Worm (Caenorhabditis elegans) whole organism, L1 larva: ENCODE data around the gene T28A11.20.
A peak's percentile ranks its signal among the peaks of the same experiment; 100 is the strongest.

Source experiments
- C16A3.4 ChIP-seq: fragments of 150-350 bp; optimal IDR thresholded peaks from 2 replicates; lab custom pipeline; 2014; ENCODE audit warnings: missing biosample characterization, missing genetic modification characterization
- Y116A8C.19 ChIP-seq: sonication (generic microtip); optimal IDR thresholded peaks from 2 replicates; lab custom pipeline; 2016; ENCODE audit warnings: missing compliant biosample characterization, missing genetic modification characterization, borderline replicate concordance
- alr-1 ChIP-seq: fragments of 200-800 bp; sonication (Bioruptor generic); optimal IDR thresholded peaks from 2 replicates; lab custom pipeline; 2018; ENCODE audit warnings: borderline replicate concordance, mild to moderate bottlenecking, missing genetic modification characterization, missing compliant biosample characterization
- aly-2 ChIP-seq: fragments of 150-350 bp; optimal IDR thresholded peaks from 2 replicates; lab custom pipeline; 2014; ENCODE audit warnings: missing biosample characterization, missing genetic modification characterization
- ama-1 ChIP-seq: fragments of 150-350 bp; optimal IDR thresholded peaks from 2 replicates; lab custom pipeline; 2014
- ceh-63 ChIP-seq: fragments of 200-800 bp; sonication (Bioruptor generic); optimal IDR thresholded peaks from 2 replicates; lab custom pipeline; 2018; ENCODE audit warnings: mild to moderate bottlenecking, missing genetic modification characterization, missing compliant biosample characterization
- dsc-1 ChIP-seq: sonication (generic microtip); optimal IDR thresholded peaks from 2 replicates; lab custom pipeline; 2016; ENCODE audit warnings: mild to moderate bottlenecking, missing genetic modification characterization, missing compliant biosample characterization
- efl-1 ChIP-seq, 4 experiments: fragments of 150-350 bp; optimal IDR thresholded peaks in 3 of 4; peaks in 1 of 4; 1 replicate in 1 of 4; 2 replicates in 3 of 4; lab custom pipeline; 2014; ENCODE audit warnings: missing biosample characterization in 2 of 4, missing genetic modification characterization in 2 of 4, missing genetic modification reagents in 2 of 4
- efl-3 ChIP-seq: fragments of 200-800 bp; sonication (Bioruptor generic); optimal IDR thresholded peaks from 2 replicates; lab custom pipeline; 2018; ENCODE audit warnings: mild to moderate bottlenecking, missing genetic modification characterization, missing compliant biosample characterization
- fkh-4 ChIP-seq: sonication (generic microtip); optimal IDR thresholded peaks from 2 replicates; lab custom pipeline; 2016; ENCODE audit warnings: missing compliant biosample characterization, missing genetic modification characterization, borderline replicate concordance
- fkh-8 ChIP-seq: sonication (generic microtip); optimal IDR thresholded peaks from 2 replicates; lab custom pipeline; 2016; ENCODE audit warnings: mild to moderate bottlenecking, missing genetic modification characterization, missing compliant biosample characterization
- fos-1 ChIP-seq: fragments of 150-350 bp; optimal IDR thresholded peaks from 2 replicates; lab custom pipeline; 2014; ENCODE audit warnings: missing biosample characterization, missing genetic modification characterization
- hlh-4 ChIP-seq: sonication (generic microtip); optimal IDR thresholded peaks from 2 replicates; lab custom pipeline; 2016; ENCODE audit warnings: mild to moderate bottlenecking, missing genetic modification characterization, missing compliant biosample characterization
- irx-1 ChIP-seq: sonication (generic microtip); optimal IDR thresholded peaks from 2 replicates; lab custom pipeline; 2016; ENCODE audit warnings: missing genetic modification characterization, missing compliant biosample characterization
- jun-1 ChIP-seq: fragments of 150-350 bp; optimal IDR thresholded peaks from 2 replicates; lab custom pipeline; 2014; ENCODE audit warnings: missing biosample characterization, missing genetic modification reagents, missing genetic modification characterization
- lin-13 ChIP-seq: fragments of 150-350 bp; optimal IDR thresholded peaks from 2 replicates; lab custom pipeline; 2014; ENCODE audit warnings: missing biosample characterization, missing genetic modification reagents, missing genetic modification characterization
- lin-14 ChIP-seq: fragments of 200-800 bp; sonication (Bioruptor generic); optimal IDR thresholded peaks from 2 replicates; lab custom pipeline; 2018; ENCODE audit warnings: mild to moderate bottlenecking, missing genetic modification characterization, moderate library complexity, missing compliant biosample characterization
- lin-39 ChIP-seq: fragments of 150-350 bp; optimal IDR thresholded peaks from 2 replicates; lab custom pipeline; 2014; ENCODE audit warnings: missing biosample characterization, missing genetic modification reagents, missing genetic modification characterization
- lir-3 ChIP-seq: sonication (generic microtip); optimal IDR thresholded peaks from 2 replicates; lab custom pipeline; 2016; ENCODE audit warnings: mild to moderate bottlenecking, missing genetic modification characterization, moderate library complexity, missing compliant biosample characterization; ENCODE audit not compliant: poor library complexity
- mab-9 ChIP-seq: fragments of 200-800 bp; sonication (Bioruptor generic); IDR thresholded peaks from 2 replicates; pipeline ENCODE4 v1.3.6; 2022; ENCODE audit warnings: missing genetic modification reagents, missing genetic modification characterization, missing compliant biosample characterization
- mdl-1 ChIP-seq, 2 experiments: fragments of 150-350 bp; optimal IDR thresholded peaks; 2 replicates each; lab custom pipeline; 2014 to 2017; ENCODE audit warnings: missing biosample characterization in 2 of 2, missing genetic modification characterization in 2 of 2, inconsistent platforms in 1 of 2
- mef-2 ChIP-seq: fragments of 150-350 bp; optimal IDR thresholded peaks from 2 replicates; lab custom pipeline; 2014; ENCODE audit warnings: missing biosample characterization, missing genetic modification characterization
- nhr-19 ChIP-seq: fragments of 200-800 bp; sonication (Bioruptor generic); conservative IDR thresholded peaks from 2 replicates; pipeline ENCODE4 v1.3.6; 2022; ENCODE audit warnings: missing genetic modification characterization, missing compliant biosample characterization
- nhr-20 ChIP-seq: sonication (generic microtip); optimal IDR thresholded peaks from 2 replicates; lab custom pipeline; 2016; ENCODE audit warnings: mild to moderate bottlenecking, missing genetic modification characterization, missing compliant biosample characterization
- nhr-47 ChIP-seq: sonication (generic microtip); optimal IDR thresholded peaks from 2 replicates; lab custom pipeline; 2016; ENCODE audit warnings: mild to moderate bottlenecking, missing genetic modification characterization, moderate library complexity, missing compliant biosample characterization
- nhr-76 ChIP-seq: sonication (generic microtip); optimal IDR thresholded peaks from 2 replicates; lab custom pipeline; 2017; ENCODE audit warnings: missing biosample characterization, missing genetic modification characterization
- nhr-77 ChIP-seq: fragments of 150-350 bp; optimal IDR thresholded peaks from 2 replicates; lab custom pipeline; 2014; ENCODE audit warnings: missing biosample characterization, missing genetic modification characterization
- pax-3 ChIP-seq: fragments of 200-800 bp; sonication (Bioruptor generic); optimal IDR thresholded peaks from 2 replicates; lab custom pipeline; 2018; ENCODE audit warnings: mild to moderate bottlenecking, missing genetic modification characterization, moderate library complexity, missing compliant biosample characterization
- rnt-1 ChIP-seq: sonication (generic microtip); optimal IDR thresholded peaks from 2 replicates; lab custom pipeline; 2016; ENCODE audit warnings: mild to moderate bottlenecking, missing genetic modification characterization, moderate library complexity, missing compliant biosample characterization
- snpc-4 ChIP-seq: fragments of 150-350 bp; optimal IDR thresholded peaks from 2 replicates; lab custom pipeline; 2014; ENCODE audit warnings: missing biosample characterization, missing genetic modification characterization
- sox-4 ChIP-seq: sonication (generic microtip); optimal IDR thresholded peaks from 2 replicates; lab custom pipeline; 2016; ENCODE audit warnings: missing genetic modification characterization, missing compliant biosample characterization
- swsn-7 ChIP-seq: sonication (generic microtip); optimal IDR thresholded peaks from 2 replicates; lab custom pipeline; 2016; ENCODE audit warnings: missing genetic modification characterization, missing compliant biosample characterization
- tlp-1 ChIP-seq: fragments of 150-350 bp; optimal IDR thresholded peaks from 2 replicates; lab custom pipeline; 2014; ENCODE audit warnings: missing biosample characterization, missing genetic modification characterization
- unc-130 ChIP-seq: fragments of 150-350 bp; optimal IDR thresholded peaks from 2 replicates; lab custom pipeline; 2017; ENCODE audit warnings: missing biosample characterization, missing genetic modification characterization, inconsistent platforms
- unc-30 ChIP-seq: sonication (generic microtip); optimal IDR thresholded peaks from 2 replicates; lab custom pipeline; 2017; ENCODE audit warnings: missing biosample characterization, missing genetic modification characterization
- unc-62 ChIP-seq: fragments of 150-350 bp; optimal IDR thresholded peaks from 2 replicates; lab custom pipeline; 2014; ENCODE audit warnings: missing biosample characterization, missing genetic modification reagents, missing genetic modification characterization
- unc-86 ChIP-seq: sonication (generic microtip); optimal IDR thresholded peaks from 2 replicates; lab custom pipeline; 2016; ENCODE audit warnings: missing genetic modification characterization, missing compliant biosample characterization
- unc-98 ChIP-seq: fragments of 200-800 bp; sonication (Bioruptor generic); IDR thresholded peaks from 2 replicates; pipeline ENCODE4 v1.3.6; 2022; ENCODE audit warnings: missing genetic modification characterization, missing compliant biosample characterization
- vab-15 ChIP-seq: sonication (generic microtip); optimal IDR thresholded peaks from 2 replicates; lab custom pipeline; 2017; ENCODE audit warnings: missing genotype, mild to moderate bottlenecking, missing genetic modification characterization, missing compliant biosample characterization
- zag-1 ChIP-seq: fragments of 150-350 bp; optimal IDR thresholded peaks from 2 replicates; lab custom pipeline; 2014; ENCODE audit warnings: missing biosample characterization, missing genetic modification characterization

The T28A11.20 gene

ce11 chrV:3267950-3268349 lies 5.1 kb downstream of the T28A11.20 start, which contains the start of gene T28A11.18:
T28A11.18 (minus strand) TSS chrV:3268050.
- no peak for TF ChIP-seq hlh-4 (tag; lab: Kevin White, UChicago)
- no peak for TF ChIP-seq sox-4 (tag; lab: Kevin White, UChicago)
- TF ChIP-seq lin-39 (tag; lab: Kevin White, UChicago) = no peak
- TF ChIP-seq aly-2 (tag; lab: Kevin White, UChicago) = no peak
- no peak for TF ChIP-seq unc-30 (tag; lab: Kevin White, UChicago)
- TF ChIP-seq swsn-7 (tag; lab: Kevin White, UChicago) = no peak
- no peak for TF ChIP-seq vab-15
- TF ChIP-seq unc-62 = no peak
- TF ChIP-seq jun-1 (tag; lab: Kevin White, UChicago) = no peak
- no peak for TF ChIP-seq mab-9 (GFP tag; lab: Robert Waterston, UW)
- no peak for TF ChIP-seq nhr-20 (tag; lab: Kevin White, UChicago)
- no peak for TF ChIP-seq fkh-4 (tag; lab: Kevin White, UChicago)

- TF ChIP-seq sox-4 (tag; lab: Kevin White, UChicago) (no peak), snpc-4 (tag; lab: Kevin White, UChicago) (no peak), pax-3 (tag; lab: Kevin White, UChicago) (no peak), nhr-47 (tag; lab: Kevin White, UChicago) (no peak), zag-1 (tag; lab: Kevin White, UChicago) (no peak), lin-13 (GFP tag; lab: Kevin White, UChicago) (no peak)
Measured at ce11 chrV:3266189-3266588, 6.9 kb downstream of the T28A11.20 start, which contains the start of gene T28A11.17. T28A11.17 (minus strand) TSS chrV:3266289.

- TF ChIP-seq Y116A8C.19 (tag; lab: Kevin White, UChicago) = no peak
- TF ChIP-seq lin-14 = no peak
- no peak for TF ChIP-seq unc-62
- no peak for TF ChIP-seq snpc-4 (tag; lab: Kevin White, UChicago)
- no peak for TF ChIP-seq unc-98 (GFP tag; lab: Robert Waterston, UW)
- no peak for TF ChIP-seq swsn-7 (tag; lab: Kevin White, UChicago)
- TF ChIP-seq jun-1 (tag; lab: Kevin White, UChicago) = no peak
- TF ChIP-seq efl-3 (GFP tag; lab: Kevin White, UChicago) = no peak
- no peak for TF ChIP-seq dsc-1
- TF ChIP-seq nhr-77 = no peak
- no peak for TF ChIP-seq ceh-63
- TF ChIP-seq fos-1 = no peak
- no peak for TF ChIP-seq irx-1 (tag; lab: Kevin White, UChicago)
- no peak for TF ChIP-seq nhr-76
- no peak for TF ChIP-seq efl-1 (optimal IDR thresholded peaks at IDR 0.05; lab: Kevin White, UChicago)
- no peak for TF ChIP-seq efl-1 (GFP tag; optimal IDR thresholded peaks at IDR 0.05 in 1 of 2; lab: Kevin White, UChicago)
- TF ChIP-seq alr-1 (tag; lab: Kevin White, UChicago) = no peak
Measured at ce11 chrV:3260075-3260474, 13.0 kb downstream of the T28A11.20 start, which contains the start of gene srbc-5. srbc-5 (plus strand) TSS chrV:3260375.

DNA sequence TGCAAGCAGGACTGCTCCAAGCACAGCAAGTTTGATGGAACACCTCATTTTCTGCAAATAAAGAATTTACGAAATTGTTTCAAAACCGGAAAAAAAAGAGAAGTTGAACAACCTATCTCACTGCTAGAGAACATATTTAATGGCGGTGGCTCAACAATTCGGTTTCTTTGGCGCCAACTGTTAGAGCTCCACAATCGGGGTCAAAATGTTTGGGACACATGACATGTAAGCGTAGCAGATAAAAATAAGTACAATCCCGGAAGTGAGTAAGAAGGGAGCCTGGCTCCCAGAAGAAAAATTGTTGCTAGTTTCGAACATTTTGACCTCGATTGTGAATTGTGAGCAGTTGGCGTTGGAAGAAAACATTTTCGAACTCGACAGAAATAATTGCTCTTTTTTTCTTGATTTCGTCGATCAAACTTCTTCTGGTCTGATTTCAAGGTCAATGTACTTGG lies 13.9 kb downstream of the T28A11.20 start, which contains the start of gene T28A11.16:
TSS of gene T28A11.16 (minus strand) at position 51 of the 455 bp plus-strand sequence.
- TF ChIP-seq mef-2 (tag; lab: Kevin White, UChicago) (peak; percentile 37), ama-1 (lab: Kevin White, UChicago) (no peak), unc-130 (tag; lab: Kevin White, UChicago) (no peak), lir-3 (no peak), snpc-4 (tag; lab: Kevin White, UChicago) (no peak), lin-14 (no peak), rnt-1 (peak; percentile 72), unc-98 (GFP tag; lab: Robert Waterston, UW) (no peak), C16A3.4 (tag; lab: Kevin White, UChicago) (no peak), fkh-8 (tag; lab: Kevin White, UChicago) (no peak), ceh-63 (no peak), unc-86 (tag; lab: Kevin White, UChicago) (no peak), nhr-19 (GFP tag; lab: Robert Waterston, UW) (0 out of 2 replicates have a peak, but pooled peaks have one; percentile 19), irx-1 (tag; lab: Kevin White, UChicago) (no peak), aly-2 (tag; lab: Kevin White, UChicago) (no peak), mdl-1 (tag; optimal IDR thresholded peaks at IDR 0.05; lab: Kevin White, UChicago) (no peak), tlp-1 (tag; lab: Kevin White, UChicago) (no peak), lin-39 (tag; lab: Kevin White, UChicago) (peak; percentile 17)
